In genomic region chrIII:3404354-3404913, ce11 we compare ENCODE assay signal across 7 worm cellular contexts.
TF ChIP-seq lines count a peak whose summit lies in the region.

TSS of gene npp-9 (minus strand) at chrIII:3404479.
TSS of gene F59A2.5 (plus strand) at chrIII:3404863.

TF ChIP-seq in whole organism, L1 larva, 84 proteins besides CTCF, POLR2A, EP300 and RAD21 (continued from another document and continues in another):
- no peak for TF ChIP-seq mef-2 (tag; optimal IDR thresholded peaks at IDR 0.05; lab: Kevin White, UChicago)
- no peak for TF ChIP-seq nhr-237 (tag; optimal IDR thresholded peaks at IDR 0.05; lab: Kevin White, UChicago)
- TF ChIP-seq jun-1 (tag; optimal IDR thresholded peaks at IDR 0.05; lab: Kevin White, UChicago): peak; percentile 46
- no peak for TF ChIP-seq hpl-2 (GFP tag; optimal IDR thresholded peaks at IDR 0.05; lab: Kevin White, UChicago)
- no peak for TF ChIP-seq ceh-90 (tag; optimal IDR thresholded peaks at IDR 0.05; lab: Kevin White, UChicago)
- no peak for TF ChIP-seq egl-13 (tag; optimal IDR thresholded peaks at IDR 0.05; lab: Kevin White, UChicago)
- TF ChIP-seq fkh-4 (tag; optimal IDR thresholded peaks at IDR 0.05; lab: Kevin White, UChicago; ENCODE audit: borderline replicate concordance): no peak
- TF ChIP-seq nhr-85 (tag; lab: Kevin White, UChicago): peak; percentile 70
- TF ChIP-seq nhr-77 (tag; optimal IDR thresholded peaks at IDR 0.05; lab: Kevin White, UChicago): peak; percentile 29
- TF ChIP-seq elt-2 (tag; optimal IDR thresholded peaks at IDR 0.05; lab: Kevin White, UChicago): no peak
- no peak for TF ChIP-seq rnt-1 (tag; optimal IDR thresholded peaks at IDR 0.05; lab: Kevin White, UChicago)
- TF ChIP-seq nhr-20 (tag; optimal IDR thresholded peaks at IDR 0.05; lab: Kevin White, UChicago): no peak
- TF ChIP-seq ceh-8 (GFP tag; optimal IDR thresholded peaks at IDR 0.05; lab: Kevin White, UChicago): no peak
- TF ChIP-seq nhr-19 (GFP tag; conservative IDR thresholded peaks at IDR 0.05; lab: Robert Waterston, UW): peak; percentile 34
- TF ChIP-seq lin-15B (tag; optimal IDR thresholded peaks at IDR 0.05; lab: Kevin White, UChicago): peak; percentile 43
- peak in 1 of 2 experiments; percentile 12 for TF ChIP-seq mdl-1 (tag; optimal IDR thresholded peaks at IDR 0.05; lab: Kevin White, UChicago)
- TF ChIP-seq tbx-2 (tag; optimal IDR thresholded peaks at IDR 0.05; lab: Kevin White, UChicago): peak; percentile 2
- no peak for TF ChIP-seq ceh-63 (GFP tag; optimal IDR thresholded peaks at IDR 0.05; lab: Kevin White, UChicago)
- TF ChIP-seq nhr-28 (tag; optimal IDR thresholded peaks at IDR 0.05; lab: Kevin White, UChicago): no peak

TF ChIP-seq in whole organism, L2 larva, 48 proteins besides CTCF, POLR2A, EP300 and RAD21 (continued from another document and continues in another):
- TF ChIP-seq nhr-21 (tag; optimal IDR thresholded peaks at IDR 0.05; lab: Kevin White, UChicago) (no peak), mbf-1 (tag; optimal IDR thresholded peaks at IDR 0.05; lab: Kevin White, UChicago) (no peak), sma-9 (GFP tag; optimal IDR thresholded peaks at IDR 0.05; lab: Kevin White, UChicago) (no peak), sma-9 (tag; optimal IDR thresholded peaks at IDR 0.05; lab: Kevin White, UChicago) (no peak), elt-3 (tag; optimal IDR thresholded peaks at IDR 0.05; lab: Kevin White, UChicago) (no peak), nhr-6 (tag; optimal IDR thresholded peaks at IDR 0.05; lab: Kevin White, UChicago) (no peak), nhr-25 (tag; optimal IDR thresholded peaks at IDR 0.05; lab: Kevin White, UChicago) (peak; percentile 32), ztf-1 (GFP tag; conservative IDR thresholded peaks at IDR 0.05; lab: Robert Waterston, UW) (no peak), aly-2 (tag; optimal IDR thresholded peaks at IDR 0.05; lab: Kevin White, UChicago) (no peak), sma-3 (GFP tag; optimal IDR thresholded peaks at IDR 0.05; lab: Kevin White, UChicago) (no peak), F13H6.1 (tag; optimal IDR thresholded peaks at IDR 0.05; lab: Kevin White, UChicago) (peak; percentile 26), nhr-10 (tag; optimal IDR thresholded peaks at IDR 0.05; lab: Kevin White, UChicago) (no peak), elt-1 (tag; optimal IDR thresholded peaks at IDR 0.05; lab: Kevin White, UChicago) (no peak), dmd-4 (tag; optimal IDR thresholded peaks at IDR 0.05; lab: Kevin White, UChicago) (no peak), mdl-1 (tag; optimal IDR thresholded peaks at IDR 0.05; lab: Kevin White, UChicago) (no peak), sem-4 (tag; optimal IDR thresholded peaks at IDR 0.05; lab: Kevin White, UChicago) (no peak), zag-1 (tag; optimal IDR thresholded peaks at IDR 0.05; lab: Kevin White, UChicago) (no peak), skn-1 (tag; optimal IDR thresholded peaks at IDR 0.05; lab: Kevin White, UChicago) (no peak), lin-11 (tag; optimal IDR thresholded peaks at IDR 0.05; lab: Kevin White, UChicago) (peak; percentile 23), ZK546.5 (tag; optimal IDR thresholded peaks at IDR 0.05; lab: Kevin White, UChicago) (no peak)

TF ChIP-seq in whole organism, L3 larva, 47 proteins besides CTCF, POLR2A, EP300 and RAD21 (continued from another document):
- TF ChIP-seq lin-15B (tag; optimal IDR thresholded peaks at IDR 0.05; lab: Kevin White, UChicago) (peak; percentile 73), lin-39 (tag; optimal IDR thresholded peaks at IDR 0.05; lab: Kevin White, UChicago) (peak; percentile 53), nhr-23 (tag; optimal IDR thresholded peaks at IDR 0.05; lab: Kevin White, UChicago) (peak; percentile 48), ceh-82 (tag; optimal IDR thresholded peaks at IDR 0.05; lab: Kevin White, UChicago) (no peak), nhr-25 (tag; optimal IDR thresholded peaks at IDR 0.05; lab: Kevin White, UChicago) (peak; percentile 40), pqm-1 (tag; optimal IDR thresholded peaks at IDR 0.05; lab: Kevin White, UChicago) (peak; percentile 2), nfya-1 (tag; optimal IDR thresholded peaks at IDR 0.05; lab: Kevin White, UChicago; ENCODE audit: insufficient read depth) (peak; percentile 80)

TF ChIP-seq in whole organism, L4 larva, 104 proteins besides CTCF, POLR2A, EP300 and RAD21 (continued from another document):
- no peak for TF ChIP-seq daf-8 (GFP tag; IDR thresholded peaks at IDR 0.05; lab: Robert Waterston, UW)
- TF ChIP-seq lsy-2 (tag; optimal IDR thresholded peaks at IDR 0.05; lab: Kevin White, UChicago): peak in 1 of 2 experiments; percentile 76
- peak; percentile 3 for TF ChIP-seq nhr-6 (tag; optimal IDR thresholded peaks at IDR 0.05; lab: Kevin White, UChicago)
- TF ChIP-seq hlh-11 (tag; optimal IDR thresholded peaks at IDR 0.05; lab: Kevin White, UChicago): peak; percentile 21
- TF ChIP-seq dmd-6 (GFP tag; IDR thresholded peaks at IDR 0.05; lab: Robert Waterston, UW): no peak
- TF ChIP-seq dmd-9 (GFP tag; IDR thresholded peaks at IDR 0.05; lab: Robert Waterston, UW): no peak
- no peak for TF ChIP-seq F10B5.3 (tag; optimal IDR thresholded peaks at IDR 0.05; lab: Kevin White, UChicago)
- no peak for TF ChIP-seq lim-7 (GFP tag; IDR thresholded peaks at IDR 0.05; lab: Robert Waterston, UW)
- peak; percentile 46 for TF ChIP-seq unc-130 (GFP tag; optimal IDR thresholded peaks at IDR 0.05; lab: Kevin White, UChicago)
- no peak for TF ChIP-seq pqm-1 (tag; optimal IDR thresholded peaks at IDR 0.05; lab: Kevin White, UChicago)
- no peak for TF ChIP-seq nhr-76 (tag; optimal IDR thresholded peaks at IDR 0.05; lab: Kevin White, UChicago)
- no peak for TF ChIP-seq hmg-1.1 (GFP tag; IDR thresholded peaks at IDR 0.05; lab: Robert Waterston, UW)
- TF ChIP-seq dpl-1 (GFP tag; optimal IDR thresholded peaks at IDR 0.05; lab: Kevin White, UChicago): peak; percentile 73
- peak; percentile 52 for TF ChIP-seq lin-38 (GFP tag; IDR thresholded peaks at IDR 0.05; lab: Robert Waterston, UW)
- TF ChIP-seq hlh-30 (tag; optimal IDR thresholded peaks at IDR 0.05; lab: Kevin White, UChicago; ENCODE audit: insufficient read depth): peak; percentile 70
- no peak for TF ChIP-seq madf-5 (GFP tag; IDR thresholded peaks at IDR 0.05; lab: Robert Waterston, UW)

TF ChIP-seq in whole organism, late embryonic, 69 proteins besides CTCF, POLR2A, EP300 and RAD21 (continued from another document):
- no peak for TF ChIP-seq mec-3 (tag; optimal IDR thresholded peaks at IDR 0.05; lab: Kevin White, UChicago; ENCODE audit: borderline replicate concordance)

TF ChIP-seq in whole organism, mixed stage, embryonic, 35 proteins besides CTCF, POLR2A, EP300 and RAD21 (continued from another document):
- no peak for TF ChIP-seq ham-2 (GFP tag; optimal IDR thresholded peaks at IDR 0.05; lab: Kevin White, UChicago)
- TF ChIP-seq sem-2 (GFP tag; optimal IDR thresholded peaks at IDR 0.05; lab: Kevin White, UChicago): no peak
- TF ChIP-seq blmp-1 (tag; optimal IDR thresholded peaks at IDR 0.05; lab: Kevin White, UChicago): no peak
- no peak for TF ChIP-seq nhr-2 (tag; optimal IDR thresholded peaks at IDR 0.05; lab: Kevin White, UChicago)
- TF ChIP-seq nhr-237 (tag; optimal IDR thresholded peaks at IDR 0.05; lab: Kevin White, UChicago): peak; percentile 7
- no peak for TF ChIP-seq nhr-76 (tag; optimal IDR thresholded peaks at IDR 0.05; lab: Kevin White, UChicago)
- TF ChIP-seq elt-1 (tag; optimal IDR thresholded peaks at IDR 0.05; lab: Kevin White, UChicago; ENCODE audit: borderline replicate concordance, insufficient read depth): no peak
- no peak for TF ChIP-seq ceh-83 (GFP tag; optimal IDR thresholded peaks at IDR 0.05; lab: Kevin White, UChicago)
- TF ChIP-seq nhr-12 (tag; optimal IDR thresholded peaks at IDR 0.05; lab: Kevin White, UChicago): no peak
- TF ChIP-seq mab-5 (tag; optimal IDR thresholded peaks at IDR 0.05; lab: Kevin White, UChicago): no peak
- no peak for TF ChIP-seq lin-32 (GFP tag; optimal IDR thresholded peaks at IDR 0.05; lab: Kevin White, UChicago)
- TF ChIP-seq mls-2 (tag; optimal IDR thresholded peaks at IDR 0.05; lab: Kevin White, UChicago): no peak

TF ChIP-seq in whole organism, young adult, 124 proteins besides CTCF, POLR2A, EP300 and RAD21 (continued from another document):
- TF ChIP-seq madf-8 (GFP tag; conservative IDR thresholded peaks at IDR 0.05; lab: Robert Waterston, UW) (peak; percentile 81), hmg-1.2 (GFP tag; IDR thresholded peaks at IDR 0.05; lab: Robert Waterston, UW) (peak; percentile 34; the same call in 1 of the 2 replicates), snpc-3.4 (tag; optimal IDR thresholded peaks at IDR 0.05; lab: Kevin White, UChicago) (peak; percentile 39), ztf-6 (GFP tag; IDR thresholded peaks at IDR 0.05; lab: Robert Waterston, UW) (no peak), B0336.3 (GFP tag; IDR thresholded peaks at IDR 0.05; lab: Robert Waterston, UW) (peak; percentile 21; the same call in 1 of the 2 replicates), lsl-1 (GFP tag; optimal IDR thresholded peaks at IDR 0.05; lab: Kevin White, UChicago) (peak; percentile 77), mcd-1 (GFP tag; IDR thresholded peaks at IDR 0.05; lab: Robert Waterston, UW) (peak; percentile 24; the same call in 1 of the 2 replicates), K11D2.4 (GFP tag; IDR thresholded peaks at IDR 0.05; lab: Robert Waterston, UW) (no peak), pbrm-1 (GFP tag; IDR thresholded peaks at IDR 0.05; lab: Robert Waterston, UW) (no peak), dpl-1 (GFP tag; optimal IDR thresholded peaks at IDR 0.05; lab: Kevin White, UChicago) (peak; percentile 83), ceh-91 (GFP tag; IDR thresholded peaks at IDR 0.05; lab: Robert Waterston, UW) (peak; percentile 83), rcor-1 (GFP tag; IDR thresholded peaks at IDR 0.05; lab: Robert Waterston, UW) (no peak), snpc-1.3 (tag; optimal IDR thresholded peaks at IDR 0.05; lab: Kevin White, UChicago; ENCODE audit: insufficient read depth) (peak; percentile 28), D2030.7 (GFP tag; IDR thresholded peaks at IDR 0.05; lab: Robert Waterston, UW) (peak; percentile 82), tlf-1 (GFP tag; optimal IDR thresholded peaks at IDR 0.05; lab: Kevin White, UChicago) (peak; percentile 67), lin-40 (tag; optimal IDR thresholded peaks at IDR 0.05; lab: Kevin White, UChicago) (no peak), C17E4.6 (GFP tag; IDR thresholded peaks at IDR 0.05; lab: Robert Waterston, UW) (peak; percentile 47; the same call in 1 of the 2 replicates), xnd-1 (tag; optimal IDR thresholded peaks at IDR 0.05; lab: Kevin White, UChicago) (peak; percentile 86), madf-6 (GFP tag; IDR thresholded peaks at IDR 0.05; lab: Robert Waterston, UW) (peak; percentile 91), F49E8.2 (tag; optimal IDR thresholded peaks at IDR 0.05; lab: Kevin White, UChicago; ENCODE audit: insufficient read depth) (peak; percentile 55), madf-3 (GFP tag; IDR thresholded peaks at IDR 0.05; lab: Robert Waterston, UW) (no peak), lin-35 (GFP tag; optimal IDR thresholded peaks at IDR 0.05; lab: Kevin White, UChicago) (peak in 2 of 3 experiments; percentile 43 to 69), nfyb-1 (GFP tag; IDR thresholded peaks at IDR 0.05; lab: Robert Waterston, UW) (no peak), snpc-1.1 (tag; optimal IDR thresholded peaks at IDR 0.05; lab: Kevin White, UChicago; ENCODE audit: insufficient read depth) (peak; percentile 25), lin-54 (GFP tag; optimal IDR thresholded peaks at IDR 0.05; lab: Kevin White, UChicago) (peak; percentile 80)
